Worm (Caenorhabditis elegans): ENCODE data around the gene R13A1.3.

- TF ChIP-seq dao-5 (tag; optimal IDR thresholded peaks at IDR 0.05) = no peak
- TF ChIP-seq him-1 (tag; optimal IDR thresholded peaks at IDR 0.05) = no peak
- no peak for TF ChIP-seq W03F9.2 (tag; optimal IDR thresholded peaks at IDR 0.05)
These were observed 45.6 kb upstream of the R13A1.3 start for ce11 chrIV:7158161-7158560.
